Fruit fly (Drosophila melanogaster): Measurements from ENCODE around the gene CG14710.
A peak's percentile ranks its signal among the peaks of the same experiment; 100 is the strongest.

The CG14710 gene

DNA sequence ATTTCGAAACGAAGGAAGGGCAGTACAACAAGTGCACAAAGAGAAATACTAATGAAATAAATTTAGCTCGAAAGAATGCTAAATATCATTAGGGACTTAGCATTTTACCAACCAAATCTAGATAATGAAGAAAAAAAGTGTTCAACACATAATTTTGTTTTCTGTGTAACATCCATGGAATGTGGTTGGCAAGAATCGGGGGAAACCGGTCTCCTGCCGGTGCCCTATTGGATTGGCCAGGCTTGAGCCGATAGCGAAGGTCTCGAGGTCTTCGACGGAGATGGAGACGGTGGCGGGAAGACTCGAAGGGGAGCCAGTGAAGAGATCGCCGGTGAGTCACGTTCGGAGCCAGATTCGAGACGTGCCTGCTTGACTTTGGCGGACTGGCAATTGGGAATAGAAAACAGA, 37.9 kb downstream of the CG14710 start (continued):
- TF ChIP-seq CG8290 (GFP tag; optimal IDR thresholded peaks at IDR 0.05) (no peak), CG8290 (tag; optimal IDR thresholded peaks at IDR 0.05) (peak in 1 of 2 experiments; percentile 45), BtbVII (GFP tag; optimal IDR thresholded peaks at IDR 0.05) (peak; percentile 21), crc (GFP tag; optimal IDR thresholded peaks at IDR 0.05) (peak; percentile 18), NfI (GFP tag; optimal IDR thresholded peaks at IDR 0.05) (peak; percentile 27), CkIIα-i1 (GFP tag; IDR thresholded peaks at IDR 0.05) (no peak; the same call in 1 of the 2 replicates), sob (GFP tag; IDR thresholded peaks at IDR 0.05) (peak; percentile 16; the same call in 1 of the 2 replicates), Spps (tag; optimal IDR thresholded peaks at IDR 0.05) (peak; percentile 7), Pdp1 (GFP tag; optimal IDR thresholded peaks at IDR 0.05) (peak; percentile 15 to 43), Meics (GFP tag; optimal IDR thresholded peaks at IDR 0.05) (peak; percentile 50), Six4 (GFP tag; optimal IDR thresholded peaks at IDR 0.05) (no peak), CG8924 (tag; optimal IDR thresholded peaks at IDR 0.05) (peak; percentile 13), bbx (GFP tag; IDR thresholded peaks at IDR 0.05; ENCODE audit: partially characterized antibody) (no peak), Hsf (GFP tag; optimal IDR thresholded peaks at IDR 0.05) (peak; percentile 20), CG3281 (GFP tag; optimal IDR thresholded peaks at IDR 0.05) (peak; percentile 12), CG18599 (GFP tag; optimal IDR thresholded peaks at IDR 0.05) (peak; percentile 44), chn (GFP tag; optimal IDR thresholded peaks at IDR 0.05) (no peak), Adf1 (GFP tag; IDR thresholded peaks at IDR 0.05) (no peak), CG6272 (GFP tag; IDR thresholded peaks at IDR 0.05) (no peak), CG7556 (GFP tag; optimal IDR thresholded peaks at IDR 0.05) (no peak), gfzf (GFP tag; optimal IDR thresholded peaks at IDR 0.05) (no peak), dmrt11E (tag; optimal IDR thresholded peaks at IDR 0.05) (peak; percentile 45), CG10979 (tag; optimal IDR thresholded peaks at IDR 0.05) (peak; percentile 41), CG4424 (GFP tag; optimal IDR thresholded peaks at IDR 0.05) (peak; percentile 24), tna (GFP tag; IDR thresholded peaks at IDR 0.05; ENCODE audit: partially characterized antibody) (no peak), CG8944 (GFP tag; optimal IDR thresholded peaks at IDR 0.05) (no peak), CrebB (tag; optimal IDR thresholded peaks at IDR 0.05) (no peak), Hr78 (GFP tag; optimal IDR thresholded peaks at IDR 0.05) (peak in 1 of 2 experiments; percentile 10), ATbp (GFP tag; optimal IDR thresholded peaks at IDR 0.05) (peak; percentile 12), sr (GFP tag; IDR thresholded peaks at IDR 0.05) (no peak), Tbp (GFP tag; optimal IDR thresholded peaks at IDR 0.05) (no peak), CG18262 (tag; optimal IDR thresholded peaks at IDR 0.05) (peak; percentile 50), CG10565 (GFP tag; optimal IDR thresholded peaks at IDR 0.05) (no peak), lbe (GFP tag; optimal IDR thresholded peaks at IDR 0.05) (peak; percentile 81), CG10366 (GFP tag; IDR thresholded peaks at IDR 0.05) (no peak; the same call in 1 of the 2 replicates), crol (GFP tag; IDR thresholded peaks at IDR 0.05) (no peak), HLH54F (GFP tag; optimal IDR thresholded peaks at IDR 0.05) (peak; percentile 32), CG9817 (tag; optimal IDR thresholded peaks at IDR 0.05) (peak; percentile 10), CG10462 (GFP tag; optimal IDR thresholded peaks at IDR 0.05) (no peak), CG31365 (tag; optimal IDR thresholded peaks at IDR 0.05) (no peak), CG12155 (GFP tag; optimal IDR thresholded peaks at IDR 0.05) (peak; percentile 26), CG31388 (GFP tag; optimal IDR thresholded peaks at IDR 0.05) (no peak), stc (GFP tag; IDR thresholded peaks at IDR 0.05) (no peak), abd-A (tag; optimal IDR thresholded peaks at IDR 0.05) (no peak), Bteb2 (GFP tag; optimal IDR thresholded peaks at IDR 0.05) (peak; percentile 9), caup (GFP tag; optimal IDR thresholded peaks at IDR 0.05; ENCODE audit: severe bottlenecking) (peak; percentile 29), sug (tag; optimal IDR thresholded peaks at IDR 0.05) (no peak), schlank (tag; optimal IDR thresholded peaks at IDR 0.05) (no peak), esg (GFP tag; conservative IDR thresholded peaks at IDR 0.05) (no peak), gcm (GFP tag; optimal IDR thresholded peaks at IDR 0.05) (peak; percentile 31), her (GFP tag; optimal IDR thresholded peaks at IDR 0.05) (peak; percentile 20)
